Worm (Caenorhabditis elegans): ENCODE data around the gene W03A5.6.

W03A5.6 gene

ce11 chrIII:5442711-5443253, 2.3 kb upstream of the W03A5.6 start, which contains the start of the genes T24G10.2 and disl-2:
Gene T24G10.2, minus strand, starts transcription at chrIII:5442761.
Gene disl-2, plus strand, starts transcription at chrIII:5443167.
- TF ChIP-seq mep-1 (tag; optimal IDR thresholded peaks at IDR 0.05) = peak; percentile 32
- no peak for TF ChIP-seq madf-5 (GFP tag; IDR thresholded peaks at IDR 0.05)
- no peak for TF ChIP-seq mdl-1 (tag; optimal IDR thresholded peaks at IDR 0.05)
- peak; percentile 28 for TF ChIP-seq nhr-76 (tag; optimal IDR thresholded peaks at IDR 0.05)
- no peak for TF ChIP-seq lin-29 (GFP tag; IDR thresholded peaks at IDR 0.05)
- TF ChIP-seq ama-1 (optimal IDR thresholded peaks at IDR 0.05) = peak; percentile 46
- no peak for TF ChIP-seq mdt-29 (GFP tag; IDR thresholded peaks at IDR 0.05)
- TF ChIP-seq pha-4 (GFP tag; IDR thresholded peaks at IDR 0.05) = no peak
- peak; percentile 68 for TF ChIP-seq pha-4 (tag; optimal IDR thresholded peaks at IDR 0.05)
- peak; percentile 90 to 99 for TF ChIP-seq lsy-2 (tag; optimal IDR thresholded peaks at IDR 0.05)
- TF ChIP-seq mes-2 (tag; optimal IDR thresholded peaks at IDR 0.05; ENCODE audit: poor library complexity, severe bottlenecking) = peak; percentile 75
- TF ChIP-seq nhr-28 (tag; optimal IDR thresholded peaks at IDR 0.05) = peak; percentile 19
- no peak for TF ChIP-seq snpc-1.2 (GFP tag; IDR thresholded peaks at IDR 0.05)
- no peak for TF ChIP-seq daf-16 (GFP tag; optimal IDR thresholded peaks at IDR 0.05)
- TF ChIP-seq daf-16 (tag; optimal IDR thresholded peaks at IDR 0.05) = peak; percentile 48
- TF ChIP-seq rbr-2 (tag; optimal IDR thresholded peaks at IDR 0.05) = peak; percentile 2
- TF ChIP-seq dve-1 (tag; optimal IDR thresholded peaks at IDR 0.05; ENCODE audit: insufficient read depth) = peak; percentile 43
- no peak for TF ChIP-seq daf-19 (GFP tag; conservative IDR thresholded peaks at IDR 0.05)
- no peak for TF ChIP-seq ceh-82 (tag; optimal IDR thresholded peaks at IDR 0.05)
- no peak for TF ChIP-seq lin-1 (GFP tag; IDR thresholded peaks at IDR 0.05)
- TF ChIP-seq saeg-2 (GFP tag; IDR thresholded peaks at IDR 0.05) = no peak
- no peak for TF ChIP-seq zag-1 (tag; optimal IDR thresholded peaks at IDR 0.05)
- TF ChIP-seq F26F4.8 (GFP tag; conservative IDR thresholded peaks at IDR 0.05) = no peak
- no peak for TF ChIP-seq D1046.2 (GFP tag; IDR thresholded peaks at IDR 0.05)
- no peak for TF ChIP-seq nhr-102 (tag; optimal IDR thresholded peaks at IDR 0.05)
- no peak for TF ChIP-seq arid-1 (GFP tag; conservative IDR thresholded peaks at IDR 0.05)
- no peak for TF ChIP-seq ceh-62 (tag; optimal IDR thresholded peaks at IDR 0.05)
- peak; percentile 14; the same call in 1 of the 2 replicates for TF ChIP-seq dmd-6 (GFP tag; IDR thresholded peaks at IDR 0.05)
- peak; percentile 35 for TF ChIP-seq ceh-28 (tag; optimal IDR thresholded peaks at IDR 0.05)
- TF ChIP-seq snpc-4 (tag; optimal IDR thresholded peaks at IDR 0.05) = no peak
- TF ChIP-seq aha-1 (tag) = no peak
- no peak for TF ChIP-seq duxl-1 (tag; optimal IDR thresholded peaks at IDR 0.05; ENCODE audit: poor library complexity)
- TF ChIP-seq lin-13 (GFP tag; optimal IDR thresholded peaks at IDR 0.05) = peak; percentile 29
- TF ChIP-seq attf-4 (tag; optimal IDR thresholded peaks at IDR 0.05) = no peak
- TF ChIP-seq nhr-6 (tag; optimal IDR thresholded peaks at IDR 0.05) = peak; percentile 50
- TF ChIP-seq nhr-41 (GFP tag; IDR thresholded peaks at IDR 0.05) = no peak
- peak; percentile 65 for TF ChIP-seq dpl-1 (GFP tag; optimal IDR thresholded peaks at IDR 0.05)
- TF ChIP-seq hlh-30 (tag; optimal IDR thresholded peaks at IDR 0.05; ENCODE audit: insufficient read depth) = peak; percentile 4
- TF ChIP-seq lin-38 (GFP tag; IDR thresholded peaks at IDR 0.05) = peak; percentile 64
- TF ChIP-seq hmg-1.1 (GFP tag; IDR thresholded peaks at IDR 0.05) = no peak
- TF ChIP-seq F49E8.2 (tag; optimal IDR thresholded peaks at IDR 0.05; ENCODE audit: borderline replicate concordance) = no peak

- TF ChIP-seq dmd-6 (GFP tag; IDR thresholded peaks at IDR 0.05) (peak; percentile 55), hmg-1.1 (GFP tag; IDR thresholded peaks at IDR 0.05) (no peak), hlh-11 (tag; optimal IDR thresholded peaks at IDR 0.05) (peak; percentile 58), ceh-32 (tag; optimal IDR thresholded peaks at IDR 0.05; ENCODE audit: poor library complexity) (no peak), pqm-1 (tag; optimal IDR thresholded peaks at IDR 0.05) (peak; percentile 31), nhr-28 (tag; optimal IDR thresholded peaks at IDR 0.05) (peak; percentile 19)
Measured at ce11 chrIII:5438064-5438463, 2.4 kb downstream of the W03A5.6 start.
